Worm (Caenorhabditis elegans) whole organism, L1 larva: ENCODE measurements around the gene B0457.2.
A peak's percentile ranks its signal among the peaks of the same experiment; 100 is the strongest.

ENCODE experiments used
- C04F5.9 ChIP-seq: sonication (generic microtip); optimal IDR thresholded peaks from 2 replicates; lab custom pipeline; 2016; ENCODE audit warnings: missing genetic modification characterization, missing compliant biosample characterization
- C16A3.4 ChIP-seq: fragments of 150-350 bp; optimal IDR thresholded peaks from 2 replicates; lab custom pipeline; 2014; ENCODE audit warnings: missing biosample characterization, missing genetic modification characterization
- C34B4.2 ChIP-seq: sonication (generic microtip); optimal IDR thresholded peaks from 2 replicates; lab custom pipeline; 2017; ENCODE audit warnings: mild to moderate bottlenecking, missing genetic modification characterization, missing compliant biosample characterization
- Y116A8C.19 ChIP-seq: sonication (generic microtip); optimal IDR thresholded peaks from 2 replicates; lab custom pipeline; 2016; ENCODE audit warnings: missing compliant biosample characterization, missing genetic modification characterization, borderline replicate concordance
- aly-2 ChIP-seq: fragments of 150-350 bp; optimal IDR thresholded peaks from 2 replicates; lab custom pipeline; 2014; ENCODE audit warnings: missing biosample characterization, missing genetic modification characterization
- ama-1 ChIP-seq: fragments of 150-350 bp; optimal IDR thresholded peaks from 2 replicates; lab custom pipeline; 2014
- blmp-1 ChIP-seq: fragments of 150-350 bp; optimal IDR thresholded peaks from 2 replicates; lab custom pipeline; 2014; ENCODE audit warnings: missing biosample characterization, missing genetic modification characterization
- ceh-63 ChIP-seq: fragments of 200-800 bp; sonication (Bioruptor generic); optimal IDR thresholded peaks from 2 replicates; lab custom pipeline; 2018; ENCODE audit warnings: mild to moderate bottlenecking, missing genetic modification characterization, missing compliant biosample characterization
- ceh-82 ChIP-seq, 3 experiments: fragments of 150-350 bp in 1 of 3; sonication (generic microtip) in 2 of 3; optimal IDR thresholded peaks; 2 replicates each; lab custom pipeline; 2014 to 2017; ENCODE audit warnings: missing biosample characterization in 3 of 3, missing genetic modification characterization in 3 of 3
- dsc-1 ChIP-seq: sonication (generic microtip); optimal IDR thresholded peaks from 2 replicates; lab custom pipeline; 2016; ENCODE audit warnings: mild to moderate bottlenecking, missing genetic modification characterization, missing compliant biosample characterization
- efl-1 ChIP-seq, 4 experiments: fragments of 150-350 bp; optimal IDR thresholded peaks in 3 of 4; peaks in 1 of 4; 1 replicate in 1 of 4; 2 replicates in 3 of 4; lab custom pipeline; 2014; ENCODE audit warnings: missing biosample characterization in 2 of 4, missing genetic modification characterization in 2 of 4, missing genetic modification reagents in 2 of 4
- efl-3 ChIP-seq: fragments of 200-800 bp; sonication (Bioruptor generic); optimal IDR thresholded peaks from 2 replicates; lab custom pipeline; 2018; ENCODE audit warnings: mild to moderate bottlenecking, missing genetic modification characterization, missing compliant biosample characterization
- elt-2 ChIP-seq: sonication (generic microtip); optimal IDR thresholded peaks from 2 replicates; lab custom pipeline; 2016; ENCODE audit warnings: missing genetic modification characterization, mild to moderate bottlenecking, inconsistent platforms, missing compliant biosample characterization, missing genetic modification reagents
- elt-3 ChIP-seq, 6 experiments: fragments of 150-350 bp in 1 of 6; sonication (generic microtip); optimal IDR thresholded peaks; 2 replicates each; lab custom pipeline; 2017 to 2018; ENCODE audit warnings: missing biosample characterization in 6 of 6, missing genetic modification characterization in 6 of 6, inconsistent platforms in 1 of 6
- fkh-8 ChIP-seq: sonication (generic microtip); optimal IDR thresholded peaks from 2 replicates; lab custom pipeline; 2016; ENCODE audit warnings: mild to moderate bottlenecking, missing genetic modification characterization, missing compliant biosample characterization
- grh-1 ChIP-seq: fragments of 200-800 bp; sonication (Bioruptor generic); IDR thresholded peaks from 2 replicates; pipeline ENCODE4 v1.3.6; 2022; ENCODE audit warnings: missing genetic modification reagents, missing genetic modification characterization, missing compliant biosample characterization
- hlh-17 ChIP-seq: fragments of 200-800 bp; sonication (Bioruptor generic); optimal IDR thresholded peaks from 2 replicates; lab custom pipeline; 2018; ENCODE audit warnings: missing genetic modification characterization, mild to moderate bottlenecking, missing compliant biosample characterization, moderate library complexity, borderline replicate concordance
- isw-1 ChIP-seq: fragments of 200-800 bp; sonication (Bioruptor generic); IDR thresholded peaks from 2 replicates; pipeline ENCODE4 v1.3.6; 2022; ENCODE audit warnings: missing genetic modification characterization, missing compliant biosample characterization
- lin-13 ChIP-seq: fragments of 150-350 bp; optimal IDR thresholded peaks from 2 replicates; lab custom pipeline; 2014; ENCODE audit warnings: missing biosample characterization, missing genetic modification reagents, missing genetic modification characterization
- lin-14 ChIP-seq: fragments of 200-800 bp; sonication (Bioruptor generic); optimal IDR thresholded peaks from 2 replicates; lab custom pipeline; 2018; ENCODE audit warnings: mild to moderate bottlenecking, missing genetic modification characterization, moderate library complexity, missing compliant biosample characterization
- lin-39 ChIP-seq: fragments of 150-350 bp; optimal IDR thresholded peaks from 2 replicates; lab custom pipeline; 2014; ENCODE audit warnings: missing biosample characterization, missing genetic modification reagents, missing genetic modification characterization
- lir-3 ChIP-seq: sonication (generic microtip); optimal IDR thresholded peaks from 2 replicates; lab custom pipeline; 2016; ENCODE audit warnings: mild to moderate bottlenecking, missing genetic modification characterization, moderate library complexity, missing compliant biosample characterization; ENCODE audit not compliant: poor library complexity
- lsy-2 ChIP-seq, 2 experiments: fragments of 150-350 bp; optimal IDR thresholded peaks; 2 replicates each; lab custom pipeline; 2014; ENCODE audit warnings: missing biosample characterization in 2 of 2, missing genetic modification characterization in 2 of 2
- mab-9 ChIP-seq: fragments of 200-800 bp; sonication (Bioruptor generic); IDR thresholded peaks from 2 replicates; pipeline ENCODE4 v1.3.6; 2022; ENCODE audit warnings: missing genetic modification reagents, missing genetic modification characterization, missing compliant biosample characterization
- mep-1 ChIP-seq: fragments of 150-350 bp; optimal IDR thresholded peaks from 2 replicates; lab custom pipeline; 2014; ENCODE audit warnings: missing biosample characterization, missing genetic modification characterization
- nhr-19 ChIP-seq: fragments of 200-800 bp; sonication (Bioruptor generic); conservative IDR thresholded peaks from 2 replicates; pipeline ENCODE4 v1.3.6; 2022; ENCODE audit warnings: missing genetic modification characterization, missing compliant biosample characterization
- nhr-237 ChIP-seq: fragments of 150-350 bp; optimal IDR thresholded peaks from 2 replicates; lab custom pipeline; 2014; ENCODE audit warnings: missing biosample characterization, missing genetic modification characterization
- nhr-28 ChIP-seq: fragments of 150-350 bp; optimal IDR thresholded peaks from 2 replicates; lab custom pipeline; 2014; ENCODE audit warnings: missing biosample characterization, missing genetic modification characterization
- nhr-71 ChIP-seq: sonication (generic microtip); optimal IDR thresholded peaks from 2 replicates; lab custom pipeline; 2016; ENCODE audit warnings: mild to moderate bottlenecking, missing genetic modification characterization, moderate library complexity, missing compliant biosample characterization
- pag-3 ChIP-seq: sonication (generic microtip); optimal IDR thresholded peaks from 2 replicates; lab custom pipeline; 2017; ENCODE audit warnings: missing genetic modification characterization, mild to moderate bottlenecking, missing compliant biosample characterization, antibody characterized with exemption, borderline replicate concordance; ENCODE audit not compliant: insufficient read depth
- rnt-1 ChIP-seq: sonication (generic microtip); optimal IDR thresholded peaks from 2 replicates; lab custom pipeline; 2016; ENCODE audit warnings: mild to moderate bottlenecking, missing genetic modification characterization, moderate library complexity, missing compliant biosample characterization
- skn-1 ChIP-seq: fragments of 150-350 bp; optimal IDR thresholded peaks from 2 replicates; lab custom pipeline; 2014; ENCODE audit warnings: missing biosample characterization, missing genetic modification characterization
- snpc-4 ChIP-seq: fragments of 150-350 bp; optimal IDR thresholded peaks from 2 replicates; lab custom pipeline; 2014; ENCODE audit warnings: missing biosample characterization, missing genetic modification characterization
- sox-4 ChIP-seq: sonication (generic microtip); optimal IDR thresholded peaks from 2 replicates; lab custom pipeline; 2016; ENCODE audit warnings: missing genetic modification characterization, missing compliant biosample characterization
- sup-37 ChIP-seq: fragments of 200-800 bp; sonication (Bioruptor generic); optimal IDR thresholded peaks from 2 replicates; lab custom pipeline; 2018; ENCODE audit warnings: mild to moderate bottlenecking, missing genetic modification characterization, missing compliant biosample characterization
- swsn-7 ChIP-seq: sonication (generic microtip); optimal IDR thresholded peaks from 2 replicates; lab custom pipeline; 2016; ENCODE audit warnings: missing genetic modification characterization, missing compliant biosample characterization
- unc-130 ChIP-seq: fragments of 150-350 bp; optimal IDR thresholded peaks from 2 replicates; lab custom pipeline; 2017; ENCODE audit warnings: missing biosample characterization, missing genetic modification characterization, inconsistent platforms
- unc-30 ChIP-seq: sonication (generic microtip); optimal IDR thresholded peaks from 2 replicates; lab custom pipeline; 2017; ENCODE audit warnings: missing biosample characterization, missing genetic modification characterization
- unc-62 ChIP-seq: fragments of 150-350 bp; optimal IDR thresholded peaks from 2 replicates; lab custom pipeline; 2014; ENCODE audit warnings: missing biosample characterization, missing genetic modification reagents, missing genetic modification characterization
- xbp-1 ChIP-seq: sonication (generic microtip); optimal IDR thresholded peaks from 2 replicates; lab custom pipeline; 2016; ENCODE audit warnings: missing genetic modification characterization, missing compliant biosample characterization
- zip-4 ChIP-seq: fragments of 200-800 bp; sonication (Bioruptor generic); optimal IDR thresholded peaks from 2 replicates; lab custom pipeline; 2018; ENCODE audit warnings: mild to moderate bottlenecking, missing genetic modification characterization, moderate library complexity, missing compliant biosample characterization
- ztf-11 ChIP-seq, 2 experiments: sonication (generic microtip); optimal IDR thresholded peaks; 2 replicates each; lab custom pipeline; 2016 to 2017; ENCODE audit warnings: missing genetic modification characterization in 2 of 2, missing biosample characterization in 1 of 2, missing compliant biosample characterization in 1 of 2
- ztf-4 ChIP-seq: fragments of 150-350 bp; optimal IDR thresholded peaks from 2 replicates; lab custom pipeline; 2014; ENCODE audit warnings: missing biosample characterization, missing genetic modification characterization

The B0457.2 gene

DNA sequence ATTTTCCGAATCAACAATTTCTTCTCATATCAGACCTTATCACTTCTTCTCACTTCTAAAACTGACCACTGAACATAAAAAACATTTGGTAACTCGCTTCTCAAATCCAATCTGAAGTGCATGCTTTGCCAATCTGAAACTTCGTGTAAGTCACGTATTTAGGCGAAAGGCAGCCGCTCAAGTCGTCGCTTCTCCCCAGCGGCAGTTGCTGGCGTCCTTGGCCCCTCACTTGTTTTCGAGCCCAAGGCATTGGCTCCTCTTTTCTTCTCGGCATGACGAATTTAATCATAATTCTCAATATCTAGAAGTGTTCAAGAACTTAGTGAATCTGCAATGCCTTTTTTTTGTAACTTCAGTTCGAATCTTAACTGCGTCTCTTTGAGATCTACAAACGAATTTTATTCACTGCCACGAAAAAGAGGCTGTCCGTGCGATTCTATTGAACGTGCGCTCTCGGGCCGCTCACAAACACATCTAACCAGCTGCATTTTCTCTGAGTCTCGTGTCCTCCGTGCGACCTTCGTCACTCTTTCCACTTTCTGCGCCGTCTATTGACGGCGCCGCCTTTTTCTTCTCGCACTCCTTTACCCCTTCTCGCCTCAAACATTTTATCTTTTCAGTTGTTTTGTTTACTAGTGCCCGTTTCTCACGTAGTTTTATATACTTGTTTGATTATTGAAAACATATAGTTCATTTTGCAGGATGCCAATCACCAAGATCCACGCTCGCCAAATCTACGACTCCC, 5.2 kb upstream of the B0457.2 start (continued):
- TF ChIP-seq sup-37 (GFP tag; lab: Kevin White, UChicago) (no peak), nhr-71 (peak; percentile 34), isw-1 (no peak), rnt-1 (tag; lab: Kevin White, UChicago) (no peak), C16A3.4 (tag; lab: Kevin White, UChicago) (no peak), ceh-82 (tag; optimal IDR thresholded peaks at IDR 0.05; lab: Kevin White, UChicago) (peak in 1 of 3 experiments; percentile 19), ama-1 (lab: Kevin White, UChicago) (no peak), dsc-1 (tag; lab: Kevin White, UChicago) (peak; percentile 4), C04F5.9 (tag; lab: Kevin White, UChicago) (no peak), fkh-8 (no peak), C34B4.2 (tag; lab: Kevin White, UChicago) (no peak), ztf-11 (tag; optimal IDR thresholded peaks at IDR 0.05; lab: Kevin White, UChicago) (no peak), swsn-7 (peak; percentile 21), ztf-4 (tag; lab: Kevin White, UChicago) (no peak), xbp-1 (tag; lab: Kevin White, UChicago) (peak; percentile 25)

DNA sequence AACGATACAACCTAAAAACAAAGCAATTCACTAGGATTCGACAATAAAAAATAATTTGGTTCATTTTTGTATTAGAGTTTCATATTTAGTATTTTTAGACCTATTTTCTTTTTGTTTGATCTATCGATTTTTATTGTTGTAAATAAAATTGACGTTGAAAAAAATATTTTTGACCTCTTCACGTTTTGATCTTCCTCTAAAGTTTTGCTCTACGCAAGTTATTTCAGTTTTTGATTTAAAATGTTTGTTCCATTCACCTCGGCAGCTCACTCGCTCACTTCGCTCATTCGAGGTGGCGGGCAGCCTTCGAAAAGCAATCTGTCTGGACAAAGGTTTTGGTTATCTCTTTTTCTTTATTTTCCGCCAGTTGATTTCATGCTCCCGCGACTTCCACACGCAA, 4.4 kb upstream of the B0457.2 start, which contains the start of gene enol-1:
Gene enol-1 (plus strand): TSS at position 235 of the 400 bp plus-strand sequence.
- no peak for TF ChIP-seq mab-9
- no peak for TF ChIP-seq elt-2 (tag; lab: Kevin White, UChicago)
- no peak for TF ChIP-seq efl-3 (GFP tag; lab: Kevin White, UChicago)
- TF ChIP-seq hlh-17 (GFP tag; lab: Kevin White, UChicago), result no peak
- TF ChIP-seq nhr-19, result no peak
- TF ChIP-seq unc-30 (tag; lab: Kevin White, UChicago), result no peak
- no peak for TF ChIP-seq ztf-4 (tag; lab: Kevin White, UChicago)
- TF ChIP-seq dsc-1 (tag; lab: Kevin White, UChicago), result no peak
- TF ChIP-seq ceh-82 (tag; optimal IDR thresholded peaks at IDR 0.05; lab: Kevin White, UChicago), result no peak
- TF ChIP-seq grh-1, result no peak
- TF ChIP-seq skn-1 (tag; lab: Kevin White, UChicago), result no peak
- no peak for TF ChIP-seq lsy-2 (tag; optimal IDR thresholded peaks at IDR 0.05; lab: Kevin White, UChicago)
- no peak for TF ChIP-seq xbp-1 (tag; lab: Kevin White, UChicago)
- no peak for TF ChIP-seq aly-2 (tag; lab: Kevin White, UChicago)
- no peak for TF ChIP-seq unc-62 (GFP tag; lab: Kevin White, UChicago)
- no peak for TF ChIP-seq lin-39 (tag; lab: Kevin White, UChicago)
- TF ChIP-seq nhr-237 (tag; lab: Kevin White, UChicago), result no peak
- no peak for TF ChIP-seq snpc-4 (tag; lab: Kevin White, UChicago)
- TF ChIP-seq blmp-1 (tag; lab: Kevin White, UChicago), result no peak

DNA sequence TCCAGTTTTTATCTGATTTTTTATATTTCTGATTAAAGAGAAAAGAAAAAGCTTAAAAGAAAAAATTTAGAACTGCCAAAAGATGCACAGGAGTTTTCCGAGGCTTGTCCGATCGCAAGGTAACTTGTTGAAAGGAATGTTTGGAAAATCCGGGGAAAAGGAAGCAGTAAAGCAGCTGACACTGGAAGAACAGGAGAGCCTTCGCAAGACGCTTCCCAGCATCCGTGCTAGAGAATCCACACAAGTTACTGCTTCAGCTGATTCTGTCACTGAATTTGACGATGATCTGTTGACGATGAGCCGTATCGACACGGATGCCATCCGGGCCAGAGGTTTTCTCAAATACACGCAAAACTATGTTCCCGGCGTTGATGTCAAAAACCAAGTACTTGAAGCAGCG, 3.4 kb upstream of the B0457.2 start, which contains the start of gene mrpl-50:
Gene mrpl-50 (plus strand): TSS at position 71 of the 400 bp plus-strand sequence.
- TF ChIP-seq efl-1 (optimal IDR thresholded peaks at IDR 0.05; lab: Kevin White, UChicago) (no peak), efl-1 (GFP tag; optimal IDR thresholded peaks at IDR 0.05 in 1 of 2; lab: Kevin White, UChicago) (peak in 1 of 2 experiments; percentile 78), dsc-1 (tag; lab: Kevin White, UChicago) (peak; percentile 6), unc-30 (tag; lab: Kevin White, UChicago) (no peak), nhr-28 (no peak), mab-9 (no peak)
- TF ChIP-seq, all 84 proteins: peak for 2

DNA sequence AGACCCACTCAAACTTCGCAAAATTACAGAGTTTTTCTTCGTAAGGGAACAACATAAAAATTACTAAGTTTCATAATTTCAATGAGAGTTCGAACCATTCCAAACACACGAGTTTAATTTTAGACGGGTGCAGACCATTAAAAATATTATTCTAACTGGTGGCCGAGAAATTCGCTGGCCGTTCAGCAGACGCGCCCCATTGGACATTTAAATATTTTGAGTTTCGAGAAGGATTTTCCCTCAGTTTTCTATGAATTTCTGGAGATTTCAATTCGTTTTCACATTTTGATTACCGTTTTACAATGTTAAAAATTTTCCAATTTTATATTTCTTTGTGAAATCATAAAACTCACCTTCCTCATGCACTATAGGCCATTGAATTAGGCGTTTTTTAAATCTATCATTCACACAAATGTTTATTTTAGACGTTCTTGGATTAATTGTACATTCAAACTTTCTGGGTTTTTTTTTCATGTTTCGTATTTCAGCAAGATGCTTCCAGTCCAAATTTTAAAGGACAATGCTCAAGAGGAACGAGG, 971 bp upstream of the B0457.2 start, which contains the start of gene cct-2:
Gene cct-2 (plus strand): TSS at position 489 of the 539 bp plus-strand sequence.
- TF ChIP-seq ceh-63 (GFP tag; lab: Kevin White, UChicago), result no peak
- peak; percentile 64 for TF ChIP-seq lir-3 (tag; lab: Kevin White, UChicago)
- TF ChIP-seq elt-3 (tag; optimal IDR thresholded peaks at IDR 0.05; lab: Kevin White, UChicago), result peak in 1 of 6 experiments; percentile 35
- TF ChIP-seq unc-30 (tag; lab: Kevin White, UChicago), result no peak
- TF ChIP-seq lin-13 (GFP tag; lab: Kevin White, UChicago), result no peak
- TF ChIP-seq pag-3 (tag; lab: Kevin White, UChicago), result no peak
- peak; percentile 59 for TF ChIP-seq rnt-1 (tag; lab: Kevin White, UChicago)
- no peak for TF ChIP-seq sox-4 (tag; lab: Kevin White, UChicago)
- peak; percentile 27 to 72 for TF ChIP-seq lsy-2 (tag; optimal IDR thresholded peaks at IDR 0.05; lab: Kevin White, UChicago)
- no peak for TF ChIP-seq grh-1
- TF ChIP-seq mab-9, result no peak
- no peak for TF ChIP-seq ztf-11 (tag; optimal IDR thresholded peaks at IDR 0.05; lab: Kevin White, UChicago)
- peak; percentile 31 for TF ChIP-seq swsn-7
- peak; percentile 67 for TF ChIP-seq mep-1 (tag; lab: Kevin White, UChicago)
- TF ChIP-seq lin-14 (GFP tag; lab: Kevin White, UChicago), result peak; percentile 69
- peak; percentile 3 for TF ChIP-seq unc-130
- no peak for TF ChIP-seq zip-4 (GFP tag; lab: Kevin White, UChicago)
- no peak for TF ChIP-seq lin-39 (tag; lab: Kevin White, UChicago)
- TF ChIP-seq Y116A8C.19, result no peak
